Fruit fly (Drosophila melanogaster) whole organism, wandering third instar larva: ENCODE data around the gene sosie.

Experiments used
- Hnf4 ChIP-seq: fragments of 200-800 bp; sonication (Bioruptor generic); optimal IDR thresholded peaks from 2 replicates; lab custom pipeline; 2016; ENCODE audit warnings: missing biosample characterization, mild to moderate bottlenecking, missing genetic modification characterization
- N ChIP-seq: fragments of >200 bp; optimal IDR thresholded peaks from 2 replicates; lab custom pipeline; 2018; ENCODE audit warnings: missing biosample characterization, missing external identifiers, missing genetic modification characterization
- Rel ChIP-seq, 2 experiments: fragments of 200-800 bp; sonication (Bioruptor generic) in 1 of 2; optimal IDR thresholded peaks; 2 replicates in 1 of 2; 3 replicates in 1 of 2; lab custom pipeline; 2016 to 2019; ENCODE audit warnings: mild to moderate bottlenecking in 2 of 2, missing biosample characterization in 2 of 2, missing genetic modification characterization in 2 of 2, moderate library complexity in 1 of 2
- Sp1 ChIP-seq: fragments of 200-800 bp; sonication (Bioruptor generic); optimal IDR thresholded peaks from 3 replicates; lab custom pipeline; 2019; ENCODE audit warnings: missing biosample characterization, mild to moderate bottlenecking, missing genetic modification characterization, moderate library complexity
- br ChIP-seq: fragments of 200-800 bp; sonication (Bioruptor generic); optimal IDR thresholded peaks from 2 replicates; lab custom pipeline; 2016; ENCODE audit warnings: missing biosample characterization, missing genetic modification characterization
- ey ChIP-seq: fragments of 200-800 bp; sonication (Bioruptor generic); optimal IDR thresholded peaks from 2 replicates; lab custom pipeline; 2016; ENCODE audit warnings: missing biosample characterization, missing genetic modification characterization
- foxo ChIP-seq, 2 experiments: fragments of 200-800 bp; sonication (Bioruptor generic); optimal IDR thresholded peaks; 2 replicates in 1 of 2; 3 replicates in 1 of 2; lab custom pipeline; 2016 to 2017; ENCODE audit warnings: missing biosample characterization in 2 of 2, missing genetic modification characterization in 2 of 2
- fru ChIP-seq: fragments of 200-800 bp; sonication (Bioruptor generic); optimal IDR thresholded peaks from 3 replicates; lab custom pipeline; 2016; ENCODE audit warnings: missing biosample characterization, mild to moderate bottlenecking, missing genetic modification characterization
- h ChIP-seq: fragments of 200-800 bp; sonication (Bioruptor generic); optimal IDR thresholded peaks from 3 replicates; lab custom pipeline; 2016; ENCODE audit warnings: missing biosample characterization, mild to moderate bottlenecking, missing genetic modification characterization
- psq ChIP-seq: fragments of 200-800 bp; sonication (Bioruptor generic); optimal IDR thresholded peaks from 3 replicates; lab custom pipeline; 2017; ENCODE audit warnings: missing biosample characterization, mild to moderate bottlenecking, missing genetic modification characterization, moderate library complexity

dm6 chr3R:24810844-24811625 lies 22.7 kb upstream of the sosie start:
- TF ChIP-seq ey (GFP tag; lab: Kevin White, UChicago) (peak; percentile 96), foxo (GFP tag; optimal IDR thresholded peaks at IDR 0.05; lab: Kevin White, UChicago) (peak; percentile 87 to 95), Hnf4 (GFP tag; lab: Kevin White, UChicago) (peak; percentile 94), psq (GFP tag; lab: Kevin White, UChicago) (peak; percentile 85), br (GFP tag; lab: Kevin White, UChicago) (peak; percentile 94), Sp1 (GFP tag; lab: Kevin White, UChicago) (peak; percentile 89), Rel (GFP tag; optimal IDR thresholded peaks at IDR 0.05; lab: Kevin White, UChicago) (peak; percentile 4), Rel (tag; optimal IDR thresholded peaks at IDR 0.05; lab: Kevin White, UChicago) (peak; percentile 65), h (GFP tag; lab: Kevin White, UChicago) (peak; percentile 97), fru (GFP tag; lab: Kevin White, UChicago) (peak; percentile 95), N (no peak)
